Worm (Caenorhabditis elegans) whole organism, L1 larva: ENCODE results near the gene ZK682.7.

Experiments used
- C16A3.4 ChIP-seq: fragments of 150-350 bp; optimal IDR thresholded peaks from 2 replicates; lab custom pipeline; 2014; ENCODE audit warnings: missing biosample characterization, missing genetic modification characterization
- C34B4.2 ChIP-seq: sonication (generic microtip); optimal IDR thresholded peaks from 2 replicates; lab custom pipeline; 2017; ENCODE audit warnings: mild to moderate bottlenecking, missing genetic modification characterization, missing compliant biosample characterization
- Y116A8C.19 ChIP-seq: sonication (generic microtip); optimal IDR thresholded peaks from 2 replicates; lab custom pipeline; 2016; ENCODE audit warnings: missing compliant biosample characterization, missing genetic modification characterization, borderline replicate concordance
- aly-2 ChIP-seq: fragments of 150-350 bp; optimal IDR thresholded peaks from 2 replicates; lab custom pipeline; 2014; ENCODE audit warnings: missing biosample characterization, missing genetic modification characterization
- ama-1 ChIP-seq: fragments of 150-350 bp; optimal IDR thresholded peaks from 2 replicates; lab custom pipeline; 2014
- ceh-63 ChIP-seq: fragments of 200-800 bp; sonication (Bioruptor generic); optimal IDR thresholded peaks from 2 replicates; lab custom pipeline; 2018; ENCODE audit warnings: mild to moderate bottlenecking, missing genetic modification characterization, missing compliant biosample characterization
- ceh-82 ChIP-seq, 3 experiments: fragments of 150-350 bp in 1 of 3; sonication (generic microtip) in 2 of 3; optimal IDR thresholded peaks; 2 replicates each; lab custom pipeline; 2014 to 2017; ENCODE audit warnings: missing biosample characterization in 3 of 3, missing genetic modification characterization in 3 of 3
- ceh-88 ChIP-seq: fragments of 200-800 bp; sonication (Bioruptor generic); IDR thresholded peaks from 2 replicates; pipeline ENCODE4 v1.3.6; 2022; ENCODE audit warnings: missing genetic modification characterization, missing compliant biosample characterization
- ces-1 ChIP-seq: fragments of 150-350 bp; optimal IDR thresholded peaks from 2 replicates; lab custom pipeline; 2014; ENCODE audit warnings: missing biosample characterization, missing genetic modification reagents, missing genetic modification characterization
- dsc-1 ChIP-seq: sonication (generic microtip); optimal IDR thresholded peaks from 2 replicates; lab custom pipeline; 2016; ENCODE audit warnings: mild to moderate bottlenecking, missing genetic modification characterization, missing compliant biosample characterization
- efl-3 ChIP-seq: fragments of 200-800 bp; sonication (Bioruptor generic); optimal IDR thresholded peaks from 2 replicates; lab custom pipeline; 2018; ENCODE audit warnings: mild to moderate bottlenecking, missing genetic modification characterization, missing compliant biosample characterization
- egl-13 ChIP-seq: sonication (generic microtip); optimal IDR thresholded peaks from 2 replicates; lab custom pipeline; 2016; ENCODE audit warnings: missing genotype, missing genetic modification reagents, missing genetic modification characterization, missing compliant biosample characterization
- egl-27 ChIP-seq, 2 experiments: fragments of 150-350 bp in 1 of 2; sonication (generic microtip); optimal IDR thresholded peaks; 3 replicates each; lab custom pipeline; 2017 to 2018; ENCODE audit warnings: missing biosample characterization in 2 of 2, missing genetic modification characterization in 2 of 2, missing genetic modification reagents in 2 of 2
- elt-3 ChIP-seq, 6 experiments: fragments of 150-350 bp in 1 of 6; sonication (generic microtip); optimal IDR thresholded peaks; 2 replicates each; lab custom pipeline; 2017 to 2018; ENCODE audit warnings: missing biosample characterization in 6 of 6, missing genetic modification characterization in 6 of 6, inconsistent platforms in 1 of 6
- ets-5 ChIP-seq: fragments of 200-800 bp; sonication (Bioruptor generic); IDR thresholded peaks from 2 replicates; pipeline ENCODE4 v1.3.6; 2022; ENCODE audit warnings: missing genetic modification characterization, missing compliant biosample characterization
- fkh-4 ChIP-seq: sonication (generic microtip); optimal IDR thresholded peaks from 2 replicates; lab custom pipeline; 2016; ENCODE audit warnings: missing compliant biosample characterization, missing genetic modification characterization, borderline replicate concordance
- fkh-8 ChIP-seq: sonication (generic microtip); optimal IDR thresholded peaks from 2 replicates; lab custom pipeline; 2016; ENCODE audit warnings: mild to moderate bottlenecking, missing genetic modification characterization, missing compliant biosample characterization
- fos-1 ChIP-seq: fragments of 150-350 bp; optimal IDR thresholded peaks from 2 replicates; lab custom pipeline; 2014; ENCODE audit warnings: missing biosample characterization, missing genetic modification characterization
- grh-1 ChIP-seq: fragments of 200-800 bp; sonication (Bioruptor generic); IDR thresholded peaks from 2 replicates; pipeline ENCODE4 v1.3.6; 2022; ENCODE audit warnings: missing genetic modification reagents, missing genetic modification characterization, missing compliant biosample characterization
- hpl-2 ChIP-seq: fragments of 150-350 bp; optimal IDR thresholded peaks from 2 replicates; lab custom pipeline; 2014; ENCODE audit warnings: missing biosample characterization, missing genetic modification reagents, missing genetic modification characterization
- irx-1 ChIP-seq: sonication (generic microtip); optimal IDR thresholded peaks from 2 replicates; lab custom pipeline; 2016; ENCODE audit warnings: missing genetic modification characterization, missing compliant biosample characterization
- isw-1 ChIP-seq: fragments of 200-800 bp; sonication (Bioruptor generic); IDR thresholded peaks from 2 replicates; pipeline ENCODE4 v1.3.6; 2022; ENCODE audit warnings: missing genetic modification characterization, missing compliant biosample characterization
- lin-13 ChIP-seq: fragments of 150-350 bp; optimal IDR thresholded peaks from 2 replicates; lab custom pipeline; 2014; ENCODE audit warnings: missing biosample characterization, missing genetic modification reagents, missing genetic modification characterization
- lin-15B ChIP-seq: fragments of 150-350 bp; sonication (generic microtip); optimal IDR thresholded peaks from 3 replicates; lab custom pipeline; 2014; ENCODE audit warnings: missing biosample characterization, missing genetic modification characterization
- lin-35 ChIP-seq, 2 experiments: fragments of 150-350 bp; optimal IDR thresholded peaks; 2 replicates each; lab custom pipeline; 2014; ENCODE audit warnings: missing biosample characterization in 2 of 2, missing genetic modification characterization in 2 of 2, missing genetic modification reagents in 2 of 2
- lin-39 ChIP-seq: fragments of 150-350 bp; optimal IDR thresholded peaks from 2 replicates; lab custom pipeline; 2014; ENCODE audit warnings: missing biosample characterization, missing genetic modification reagents, missing genetic modification characterization
- mdl-1 ChIP-seq, 2 experiments: fragments of 150-350 bp; optimal IDR thresholded peaks; 2 replicates each; lab custom pipeline; 2014 to 2017; ENCODE audit warnings: missing biosample characterization in 2 of 2, missing genetic modification characterization in 2 of 2, inconsistent platforms in 1 of 2
- nhr-19 ChIP-seq: fragments of 200-800 bp; sonication (Bioruptor generic); conservative IDR thresholded peaks from 2 replicates; pipeline ENCODE4 v1.3.6; 2022; ENCODE audit warnings: missing genetic modification characterization, missing compliant biosample characterization
- nhr-237 ChIP-seq: fragments of 150-350 bp; optimal IDR thresholded peaks from 2 replicates; lab custom pipeline; 2014; ENCODE audit warnings: missing biosample characterization, missing genetic modification characterization
- nhr-28 ChIP-seq: fragments of 150-350 bp; optimal IDR thresholded peaks from 2 replicates; lab custom pipeline; 2014; ENCODE audit warnings: missing biosample characterization, missing genetic modification characterization
- nhr-47 ChIP-seq: sonication (generic microtip); optimal IDR thresholded peaks from 2 replicates; lab custom pipeline; 2016; ENCODE audit warnings: mild to moderate bottlenecking, missing genetic modification characterization, moderate library complexity, missing compliant biosample characterization
- nhr-71 ChIP-seq: sonication (generic microtip); optimal IDR thresholded peaks from 2 replicates; lab custom pipeline; 2016; ENCODE audit warnings: mild to moderate bottlenecking, missing genetic modification characterization, moderate library complexity, missing compliant biosample characterization
- nhr-76 ChIP-seq: sonication (generic microtip); optimal IDR thresholded peaks from 2 replicates; lab custom pipeline; 2017; ENCODE audit warnings: missing biosample characterization, missing genetic modification characterization
- nhr-84 ChIP-seq: sonication (generic microtip); optimal IDR thresholded peaks from 2 replicates; lab custom pipeline; 2017; ENCODE audit warnings: missing biosample characterization, missing genetic modification characterization
- nhr-90 ChIP-seq: sonication (generic microtip); optimal IDR thresholded peaks from 2 replicates; lab custom pipeline; 2016; ENCODE audit warnings: mild to moderate bottlenecking, missing genetic modification characterization, missing compliant biosample characterization; ENCODE audit not compliant: poor library complexity
- pag-3 ChIP-seq: sonication (generic microtip); optimal IDR thresholded peaks from 2 replicates; lab custom pipeline; 2017; ENCODE audit warnings: missing genetic modification characterization, mild to moderate bottlenecking, missing compliant biosample characterization, antibody characterized with exemption, borderline replicate concordance; ENCODE audit not compliant: insufficient read depth
- pax-3 ChIP-seq: fragments of 200-800 bp; sonication (Bioruptor generic); optimal IDR thresholded peaks from 2 replicates; lab custom pipeline; 2018; ENCODE audit warnings: mild to moderate bottlenecking, missing genetic modification characterization, moderate library complexity, missing compliant biosample characterization
- pqm-1 ChIP-seq: sonication (generic microtip); optimal IDR thresholded peaks from 3 replicates; lab custom pipeline; 2017; ENCODE audit warnings: missing biosample characterization, missing genetic modification characterization
- rnt-1 ChIP-seq: sonication (generic microtip); optimal IDR thresholded peaks from 2 replicates; lab custom pipeline; 2016; ENCODE audit warnings: mild to moderate bottlenecking, missing genetic modification characterization, moderate library complexity, missing compliant biosample characterization
- skn-1 ChIP-seq: fragments of 150-350 bp; optimal IDR thresholded peaks from 2 replicates; lab custom pipeline; 2014; ENCODE audit warnings: missing biosample characterization, missing genetic modification characterization
- snpc-4 ChIP-seq: fragments of 150-350 bp; optimal IDR thresholded peaks from 2 replicates; lab custom pipeline; 2014; ENCODE audit warnings: missing biosample characterization, missing genetic modification characterization
- swsn-7 ChIP-seq: sonication (generic microtip); optimal IDR thresholded peaks from 2 replicates; lab custom pipeline; 2016; ENCODE audit warnings: missing genetic modification characterization, missing compliant biosample characterization
- unc-30 ChIP-seq: sonication (generic microtip); optimal IDR thresholded peaks from 2 replicates; lab custom pipeline; 2017; ENCODE audit warnings: missing biosample characterization, missing genetic modification characterization
- unc-86 ChIP-seq: sonication (generic microtip); optimal IDR thresholded peaks from 2 replicates; lab custom pipeline; 2016; ENCODE audit warnings: missing genetic modification characterization, missing compliant biosample characterization
- unc-98 ChIP-seq: fragments of 200-800 bp; sonication (Bioruptor generic); IDR thresholded peaks from 2 replicates; pipeline ENCODE4 v1.3.6; 2022; ENCODE audit warnings: missing genetic modification characterization, missing compliant biosample characterization
- vab-15 ChIP-seq: sonication (generic microtip); optimal IDR thresholded peaks from 2 replicates; lab custom pipeline; 2017; ENCODE audit warnings: missing genotype, mild to moderate bottlenecking, missing genetic modification characterization, missing compliant biosample characterization
- zag-1 ChIP-seq: fragments of 150-350 bp; optimal IDR thresholded peaks from 2 replicates; lab custom pipeline; 2014; ENCODE audit warnings: missing biosample characterization, missing genetic modification characterization
- ztf-11 ChIP-seq, 2 experiments: sonication (generic microtip); optimal IDR thresholded peaks; 2 replicates each; lab custom pipeline; 2016 to 2017; ENCODE audit warnings: missing genetic modification characterization in 2 of 2, missing biosample characterization in 1 of 2, missing compliant biosample characterization in 1 of 2

The ZK682.7 gene

ce11 chrV:9291919-9292318 lies at the start of gene ZK682.7:
ZK682.7 (minus strand) TSS chrV:9292165.
- TF ChIP-seq fkh-8 (tag; lab: Kevin White, UChicago): no peak
- peak; percentile 91 for TF ChIP-seq dsc-1 (tag; lab: Kevin White, UChicago)
- TF ChIP-seq elt-3 (tag; optimal IDR thresholded peaks at IDR 0.05; lab: Kevin White, UChicago): no peak
- TF ChIP-seq nhr-28 (tag; lab: Kevin White, UChicago): no peak
- no peak for TF ChIP-seq unc-98 (GFP tag; lab: Robert Waterston, UW)
- no peak for TF ChIP-seq pqm-1 (tag; lab: Kevin White, UChicago)
- no peak for TF ChIP-seq lin-15B (tag; lab: Kevin White, UChicago)
- TF ChIP-seq fkh-4: peak; percentile 77
- TF ChIP-seq ceh-88 (GFP tag; lab: Robert Waterston, UW): no peak
- no peak for TF ChIP-seq pax-3 (tag; lab: Kevin White, UChicago)
- no peak for TF ChIP-seq nhr-90 (tag; lab: Kevin White, UChicago)

ce11 chrV:9340318-9340717 lies 48.4 kb upstream of the ZK682.7 start:
- TF ChIP-seq rnt-1 (tag; lab: Kevin White, UChicago) (peak; percentile 20), grh-1 (GFP tag; lab: Robert Waterston, UW) (peak; percentile 56), mdl-1 (tag; optimal IDR thresholded peaks at IDR 0.05; lab: Kevin White, UChicago) (no peak), ceh-63 (peak; percentile 23), nhr-47 (tag; lab: Kevin White, UChicago) (no peak), nhr-19 (GFP tag; lab: Robert Waterston, UW) (peak; percentile 24; the same call in 1 of the 2 replicates), C16A3.4 (tag; lab: Kevin White, UChicago) (peak; percentile 9), nhr-71 (tag; lab: Kevin White, UChicago) (peak; percentile 23), unc-86 (peak; percentile 3)
- TF ChIP-seq, all 84 proteins: peak for 7

ce11 chrV:9338452-9338851 lies 46.5 kb upstream of the ZK682.7 start:
- TF ChIP-seq lin-35 (GFP tag; optimal IDR thresholded peaks at IDR 0.05; lab: Kevin White, UChicago) (no peak), ama-1 (peak; percentile 86), fkh-8 (tag; lab: Kevin White, UChicago) (peak; percentile 27), swsn-7 (no peak), fos-1 (no peak), Y116A8C.19 (no peak), efl-3 (no peak), ztf-11 (tag; optimal IDR thresholded peaks at IDR 0.05; lab: Kevin White, UChicago) (no peak), egl-13 (tag; lab: Kevin White, UChicago) (no peak), ets-5 (GFP tag; lab: Robert Waterston, UW) (no peak), ceh-82 (tag; optimal IDR thresholded peaks at IDR 0.05; lab: Kevin White, UChicago) (no peak), pag-3 (tag; lab: Kevin White, UChicago) (no peak), snpc-4 (no peak), ces-1 (no peak), nhr-84 (tag; lab: Kevin White, UChicago) (no peak), ceh-88 (GFP tag; lab: Robert Waterston, UW) (no peak), nhr-76 (no peak), unc-30 (no peak), C34B4.2 (tag; lab: Kevin White, UChicago) (no peak), nhr-47 (tag; lab: Kevin White, UChicago) (peak; percentile 63), vab-15 (no peak), dsc-1 (tag; lab: Kevin White, UChicago) (no peak), rnt-1 (tag; lab: Kevin White, UChicago) (no peak), nhr-237 (no peak), skn-1 (tag; lab: Kevin White, UChicago) (no peak), aly-2 (tag; lab: Kevin White, UChicago) (no peak), ceh-63 (no peak), nhr-90 (tag; lab: Kevin White, UChicago) (no peak), lin-39 (tag; lab: Kevin White, UChicago) (no peak), egl-27 (tag; optimal IDR thresholded peaks at IDR 0.05; lab: Kevin White, UChicago) (no peak), lin-13 (GFP tag; lab: Kevin White, UChicago) (no peak), hpl-2 (no peak), isw-1 (no peak), nhr-28 (tag; lab: Kevin White, UChicago) (no peak), mdl-1 (tag; optimal IDR thresholded peaks at IDR 0.05; lab: Kevin White, UChicago) (no peak), irx-1 (tag; lab: Kevin White, UChicago) (no peak), zag-1 (tag; lab: Kevin White, UChicago) (no peak)
